Worm (Caenorhabditis elegans) whole organism, L4/young adult: ENCODE results near the gene F25B5.3.

Source experiments
- W03F9.2 ChIP-seq: fragments of 150-350 bp; optimal IDR thresholded peaks from 2 replicates; lab custom pipeline; 2014; ENCODE audit warnings: missing biosample characterization, missing genetic modification characterization
- dao-5 ChIP-seq: sonication (generic microtip); optimal IDR thresholded peaks from 2 replicates; lab custom pipeline; 2016; ENCODE audit warnings: missing genotype, missing genetic modification characterization, moderate library complexity, missing compliant biosample characterization
- him-1 ChIP-seq: sonication (generic microtip); optimal IDR thresholded peaks from 2 replicates; lab custom pipeline; 2016; ENCODE audit warnings: missing genotype, missing genetic modification reagents, missing genetic modification characterization, missing compliant biosample characterization

DNA sequence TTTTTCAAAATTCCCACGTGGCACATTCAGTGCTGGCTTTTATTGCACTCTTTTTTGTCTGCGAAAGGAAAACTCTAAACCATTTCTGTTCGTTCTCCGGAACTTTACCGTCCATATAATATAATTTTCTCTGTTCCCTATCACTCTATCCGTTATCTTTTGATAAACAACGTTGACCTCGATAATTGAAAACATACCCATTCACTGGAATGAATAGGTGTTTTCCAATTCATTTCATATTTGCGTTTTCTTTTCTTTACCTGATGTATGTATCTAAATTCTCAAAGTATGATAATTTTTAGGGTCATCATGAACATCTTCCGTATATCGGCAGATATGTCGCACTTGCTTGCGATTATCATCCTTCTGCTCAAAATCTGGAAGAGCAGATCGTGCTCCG, 41.9 kb upstream of the F25B5.3 start, which contains the start of gene erd-2.2:
- TF ChIP-seq him-1 (tag; lab: Kevin White, UChicago) (no peak), dao-5 (tag; lab: Kevin White, UChicago) (no peak), W03F9.2 (tag; lab: Kevin White, UChicago) (no peak)
